Fruit fly (Drosophila melanogaster): ENCODE results near the gene CG10098.

dm6 chr3R:7089522-7090336 is 34.6 kb upstream of the CG10098 start:
- TF ChIP-seq h (optimal IDR thresholded peaks at IDR 0.05) (no peak), psq (optimal IDR thresholded peaks at IDR 0.05) (no peak), Sin3A (optimal IDR thresholded peaks at IDR 0.05) (no peak), Myc (optimal IDR thresholded peaks at IDR 0.05) (no peak), insv (optimal IDR thresholded peaks at IDR 0.05) (no peak)

Data from Kc167 (cell line).